Worm (Caenorhabditis elegans) whole organism, L3 larva: ENCODE measurements around the gene F38E1.3.

Experiments
- skn-1 ChIP-seq: fragments of 150-350 bp; optimal IDR thresholded peaks from 2 replicates; lab custom pipeline; 2014; ENCODE audit warnings: missing biosample characterization, missing genetic modification characterization
- snpc-4 ChIP-seq: fragments of 150-350 bp; optimal IDR thresholded peaks from 2 replicates; lab custom pipeline; 2014; ENCODE audit warnings: missing biosample characterization, missing genetic modification characterization

ce11 chrV:8389307-8389706 is 13.4 kb downstream of the F38E1.3 start:
- no peak for TF ChIP-seq snpc-4
- TF ChIP-seq skn-1 (tag; lab: Kevin White, UChicago): no peak
